Worm (Caenorhabditis elegans) whole organism, young adult: ENCODE data around the gene snt-1.

Source experiments
- B0019.2 ChIP-seq: fragments of 200-800 bp; sonication (Bioruptor generic); conservative IDR thresholded peaks from 2 replicates; pipeline ENCODE4 v1.3.6; 2022; ENCODE audit warnings: missing genetic modification reagents, missing genetic modification characterization, missing compliant biosample characterization
- B0035.1 ChIP-seq: sonication (generic microtip); optimal IDR thresholded peaks from 2 replicates; lab custom pipeline; 2016; ENCODE audit warnings: missing genetic modification characterization, mild to moderate bottlenecking, missing compliant biosample characterization, missing genotype, missing genetic modification reagents
- C06A6.2 ChIP-seq: fragments of 200-800 bp; sonication (Bioruptor generic); conservative IDR thresholded peaks from 2 replicates; pipeline ENCODE4 v1.3.6; 2022; ENCODE audit warnings: missing genetic modification characterization, missing compliant biosample characterization
- C17E4.6 ChIP-seq: fragments of 200-800 bp; sonication (Bioruptor generic); IDR thresholded peaks from 2 replicates; pipeline ENCODE4 v1.3.6; 2022; ENCODE audit warnings: missing genetic modification reagents, missing genetic modification characterization, missing compliant biosample characterization
- D2030.7 ChIP-seq: fragments of 200-800 bp; sonication (Bioruptor generic); IDR thresholded peaks from 2 replicates; pipeline ENCODE4 v1.3.6; 2022; ENCODE audit warnings: missing genetic modification reagents, missing genetic modification characterization, missing compliant biosample characterization
- F23B12.7 ChIP-seq: sonication (generic microtip); optimal IDR thresholded peaks from 2 replicates; lab custom pipeline; 2017; ENCODE audit warnings: missing genetic modification characterization, mild to moderate bottlenecking, missing compliant biosample characterization, antibody characterized with exemption, moderate library complexity; ENCODE audit not compliant: insufficient read depth
- F39B2.1 ChIP-seq: fragments of 200-800 bp; sonication (Bioruptor generic); IDR thresholded peaks from 2 replicates; pipeline ENCODE4 v1.3.6; 2022; ENCODE audit warnings: missing genetic modification reagents, missing genetic modification characterization, missing compliant biosample characterization
- F55B11.4 ChIP-seq: sonication (generic microtip); optimal IDR thresholded peaks from 2 replicates; lab custom pipeline; 2016; ENCODE audit warnings: missing compliant biosample characterization, missing genetic modification characterization, borderline replicate concordance; ENCODE audit not compliant: insufficient read depth
- F57A8.1 ChIP-seq: fragments of 200-800 bp; sonication (Bioruptor generic); optimal IDR thresholded peaks from 2 replicates; lab custom pipeline; 2018; ENCODE audit warnings: mild to moderate bottlenecking, missing genetic modification characterization, moderate library complexity, missing compliant biosample characterization
- K11D2.4 ChIP-seq: fragments of 200-800 bp; sonication (Bioruptor generic); IDR thresholded peaks from 2 replicates; pipeline ENCODE4 v1.3.6; 2022; ENCODE audit warnings: missing genetic modification reagents, missing genetic modification characterization, missing compliant biosample characterization
- K12H6.12 ChIP-seq: fragments of 200-800 bp; sonication (Bioruptor generic); optimal IDR thresholded peaks from 2 replicates; lab custom pipeline; 2018; ENCODE audit warnings: mild to moderate bottlenecking, missing genetic modification characterization, missing compliant biosample characterization
- Y53G8AR.9 ChIP-seq: fragments of 200-800 bp; sonication (Bioruptor generic); conservative IDR thresholded peaks from 2 replicates; pipeline ENCODE4 v1.3.6; 2022; ENCODE audit warnings: missing genetic modification reagents, missing genetic modification characterization, missing compliant biosample characterization
- Y79H2A.3 ChIP-seq: fragments of 200-800 bp; sonication (Bioruptor generic); conservative IDR thresholded peaks from 2 replicates; pipeline ENCODE4 v1.3.6; 2022; ENCODE audit warnings: missing genetic modification reagents, missing genetic modification characterization, missing compliant biosample characterization
- attf-6 ChIP-seq: fragments of 200-800 bp; sonication (Bioruptor generic); IDR thresholded peaks from 2 replicates; pipeline ENCODE4 v1.3.6; 2022; ENCODE audit warnings: missing genetic modification reagents, missing genetic modification characterization, missing compliant biosample characterization
- bed-2 ChIP-seq: fragments of 200-800 bp; sonication (Bioruptor generic); IDR thresholded peaks from 2 replicates; pipeline ENCODE4 v1.3.6; 2022; ENCODE audit warnings: missing genetic modification reagents, missing genetic modification characterization, missing compliant biosample characterization
- cebp-1 ChIP-seq, 2 experiments: fragments of 200-800 bp in 1 of 2; sonication (Bioruptor generic) in 1 of 2; sonication (generic microtip) in 1 of 2; IDR thresholded peaks in 1 of 2; optimal IDR thresholded peaks in 1 of 2; 2 replicates each; pipeline versions ENCODE4 v1.3.6 to Lab custom; 2017 to 2022; ENCODE audit warnings: missing compliant biosample characterization in 2 of 2, missing genetic modification characterization in 2 of 2, mild to moderate bottlenecking in 1 of 2, missing genetic modification reagents in 1 of 2, moderate library complexity in 1 of 2
- ceh-100 ChIP-seq: fragments of 200-800 bp; sonication (Bioruptor generic); IDR thresholded peaks from 2 replicates; pipeline ENCODE4 v1.3.6; 2022; ENCODE audit warnings: missing genetic modification reagents, missing genetic modification characterization, missing compliant biosample characterization
- chd-7 ChIP-seq: sonication (generic microtip); optimal IDR thresholded peaks from 2 replicates; lab custom pipeline; 2016; ENCODE audit warnings: mild to moderate bottlenecking, missing genetic modification characterization, moderate library complexity, missing compliant biosample characterization
- dox-1 ChIP-seq: fragments of 200-800 bp; sonication (Bioruptor generic); IDR thresholded peaks from 2 replicates; pipeline ENCODE4 v1.3.6; 2022; ENCODE audit warnings: missing genetic modification reagents, missing genetic modification characterization, missing compliant biosample characterization
- dpl-1 ChIP-seq: fragments of 150-350 bp; optimal IDR thresholded peaks from 2 replicates; lab custom pipeline; 2014; ENCODE audit warnings: missing biosample characterization, missing genetic modification reagents, missing genetic modification characterization
- egl-18 ChIP-seq: fragments of 200-800 bp; sonication (Bioruptor generic); IDR thresholded peaks from 2 replicates; pipeline ENCODE4 v1.3.6; 2022; ENCODE audit warnings: missing genetic modification reagents, missing genetic modification characterization, missing compliant biosample characterization
- gei-17 ChIP-seq: fragments of 200-800 bp; sonication (Bioruptor generic); optimal IDR thresholded peaks from 2 replicates; lab custom pipeline; 2018; ENCODE audit warnings: mild to moderate bottlenecking, missing genetic modification characterization, missing compliant biosample characterization
- hlh-12 ChIP-seq: sonication (generic microtip); optimal IDR thresholded peaks from 2 replicates; lab custom pipeline; 2016; ENCODE audit warnings: missing genetic modification characterization, missing compliant biosample characterization
- hsf-1 ChIP-seq: fragments of 200-800 bp; sonication (Bioruptor generic); IDR thresholded peaks from 2 replicates; pipeline ENCODE4 v1.3.6; 2022; ENCODE audit warnings: missing genetic modification reagents, missing genetic modification characterization, missing compliant biosample characterization
- let-526 ChIP-seq: fragments of 200-800 bp; sonication (Bioruptor generic); IDR thresholded peaks from 2 replicates; pipeline ENCODE4 v1.3.6; 2022; ENCODE audit warnings: missing genetic modification reagents, missing genetic modification characterization, missing compliant biosample characterization
- let-607 ChIP-seq, 2 experiments: fragments of 200-800 bp in 1 of 2; sonication (Bioruptor generic) in 1 of 2; sonication (generic microtip) in 1 of 2; optimal IDR thresholded peaks; 2 replicates each; lab custom pipeline; 2016 to 2018; ENCODE audit warnings: mild to moderate bottlenecking in 2 of 2, missing compliant biosample characterization in 2 of 2, missing genetic modification characterization in 2 of 2, moderate library complexity in 2 of 2, missing genotype in 1 of 2
- lin-35 ChIP-seq, 3 experiments: fragments of 150-350 bp in 2 of 3; sonication (generic microtip) in 1 of 3; optimal IDR thresholded peaks; 2 replicates each; lab custom pipeline; 2014 to 2018; ENCODE audit warnings: missing biosample characterization in 3 of 3, missing genetic modification characterization in 3 of 3, missing genetic modification reagents in 3 of 3
- lin-40 ChIP-seq: sonication (generic microtip); optimal IDR thresholded peaks from 2 replicates; lab custom pipeline; 2016; ENCODE audit warnings: missing genetic modification characterization, mild to moderate bottlenecking, missing compliant biosample characterization, missing genotype, missing genetic modification reagents
- lin-54 ChIP-seq: fragments of 200-800 bp; sonication (Bioruptor generic); optimal IDR thresholded peaks from 2 replicates; lab custom pipeline; 2018; ENCODE audit warnings: mild to moderate bottlenecking, missing genetic modification characterization, missing compliant biosample characterization
- lsl-1 ChIP-seq: fragments of 200-800 bp; sonication (Bioruptor generic); optimal IDR thresholded peaks from 2 replicates; lab custom pipeline; 2018; ENCODE audit warnings: mild to moderate bottlenecking, missing genetic modification characterization, moderate library complexity, missing compliant biosample characterization
- madf-3 ChIP-seq: fragments of 200-800 bp; sonication (Bioruptor generic); IDR thresholded peaks from 2 replicates; pipeline ENCODE4 v1.3.6; 2022; ENCODE audit warnings: missing genetic modification reagents, missing genetic modification characterization, missing compliant biosample characterization
- madf-6 ChIP-seq: fragments of 200-800 bp; sonication (Bioruptor generic); IDR thresholded peaks from 2 replicates; pipeline ENCODE4 v1.3.6; 2022; ENCODE audit warnings: missing genetic modification reagents, missing genetic modification characterization, missing compliant biosample characterization
- mel-28 ChIP-seq: sonication (generic microtip); optimal IDR thresholded peaks from 2 replicates; lab custom pipeline; 2016; ENCODE audit warnings: borderline replicate concordance, mild to moderate bottlenecking, missing genetic modification characterization, missing compliant biosample characterization
- nfya-1 ChIP-seq: sonication (generic microtip); optimal IDR thresholded peaks from 2 replicates; lab custom pipeline; 2017; ENCODE audit warnings: antibody characterized with exemption, missing compliant biosample characterization, missing genetic modification characterization, borderline replicate concordance; ENCODE audit not compliant: insufficient read depth
- nhr-179 ChIP-seq: sonication (generic microtip); optimal IDR thresholded peaks from 2 replicates; lab custom pipeline; 2016; ENCODE audit warnings: mild to moderate bottlenecking, missing genetic modification characterization, missing compliant biosample characterization
- nhr-27 ChIP-seq: fragments of 200-800 bp; sonication (Bioruptor generic); optimal IDR thresholded peaks from 2 replicates; lab custom pipeline; 2018; ENCODE audit warnings: mild to moderate bottlenecking, missing genetic modification characterization, moderate library complexity, missing compliant biosample characterization
- nhr-80 ChIP-seq: sonication (generic microtip); optimal IDR thresholded peaks from 2 replicates; lab custom pipeline; 2016; ENCODE audit warnings: missing genetic modification characterization, missing compliant biosample characterization
- nhr-90 ChIP-seq: sonication (generic microtip); optimal IDR thresholded peaks from 2 replicates; lab custom pipeline; 2016; ENCODE audit warnings: missing genotype, mild to moderate bottlenecking, missing genetic modification characterization, missing compliant biosample characterization
- pha-4 ChIP-seq: fragments of 150-350 bp; sonication (generic microtip); optimal IDR thresholded peaks from 2 replicates; lab custom pipeline; 2014; ENCODE audit warnings: missing biosample characterization, missing genetic modification reagents, missing genetic modification characterization
- rcor-1 ChIP-seq: fragments of 200-800 bp; sonication (Bioruptor generic); IDR thresholded peaks from 2 replicates; pipeline ENCODE4 v1.3.6; 2022; ENCODE audit warnings: missing genetic modification reagents, missing genetic modification characterization, missing compliant biosample characterization
- rec-8 ChIP-seq, 2 experiments: sonication (generic microtip); optimal IDR thresholded peaks; 2 replicates each; lab custom pipeline; 2016; ENCODE audit warnings: mild to moderate bottlenecking in 2 of 2, missing genetic modification characterization in 2 of 2, missing genetic modification reagents in 2 of 2, missing genotype in 2 of 2, missing biosample characterization in 1 of 2, missing compliant biosample characterization in 1 of 2, moderate library complexity in 1 of 2
- snpc-3.4 ChIP-seq: sonication (generic microtip); optimal IDR thresholded peaks from 2 replicates; lab custom pipeline; 2017; ENCODE audit warnings: missing genetic modification characterization, mild to moderate bottlenecking, missing compliant biosample characterization, antibody characterized with exemption, moderate library complexity, missing genotype, missing genetic modification reagents
- somi-1 ChIP-seq: fragments of 200-800 bp; sonication (Bioruptor generic); optimal IDR thresholded peaks from 2 replicates; lab custom pipeline; 2018; ENCODE audit warnings: mild to moderate bottlenecking, missing genetic modification characterization, missing compliant biosample characterization
- tlf-1 ChIP-seq: fragments of 200-800 bp; sonication (Bioruptor generic); optimal IDR thresholded peaks from 2 replicates; lab custom pipeline; 2018; ENCODE audit warnings: mild to moderate bottlenecking, missing genetic modification characterization, missing compliant biosample characterization
- zim-3 ChIP-seq: sonication (generic microtip); optimal IDR thresholded peaks from 2 replicates; lab custom pipeline; 2017; ENCODE audit warnings: mild to moderate bottlenecking, missing genetic modification characterization, moderate library complexity, missing compliant biosample characterization
- ztf-22 ChIP-seq: fragments of 200-800 bp; sonication (Bioruptor generic); optimal IDR thresholded peaks from 2 replicates; lab custom pipeline; 2018; ENCODE audit warnings: mild to moderate bottlenecking, missing genetic modification characterization, moderate library complexity, missing compliant biosample characterization
- ztf-3 ChIP-seq: fragments of 200-800 bp; sonication (Bioruptor generic); optimal IDR thresholded peaks from 2 replicates; lab custom pipeline; 2018; ENCODE audit warnings: mild to moderate bottlenecking, missing genetic modification characterization, missing compliant biosample characterization

snt-1 gene

ce11 chrII:6822347-6822746 lies 11.6 kb downstream of the snt-1 start:
- TF ChIP-seq nhr-27 (tag; lab: Kevin White, UChicago) (no peak), ztf-3 (no peak), lin-35 (GFP tag; optimal IDR thresholded peaks at IDR 0.05; lab: Kevin White, UChicago) (no peak), mel-28 (tag; lab: Kevin White, UChicago) (no peak), Y53G8AR.9 (GFP tag; lab: Robert Waterston, UW) (no peak), C06A6.2 (GFP tag; lab: Robert Waterston, UW) (no peak), lsl-1 (GFP tag; lab: Kevin White, UChicago) (no peak), nfya-1 (tag; lab: Kevin White, UChicago) (no peak), madf-6 (GFP tag; lab: Robert Waterston, UW) (no peak), dpl-1 (GFP tag; lab: Kevin White, UChicago) (no peak), rec-8 (tag; optimal IDR thresholded peaks at IDR 0.05; lab: Kevin White, UChicago) (no peak), nhr-80 (tag; lab: Kevin White, UChicago) (peak; percentile 77), lin-40 (peak; percentile 38), let-526 (no peak), F57A8.1 (no peak), D2030.7 (GFP tag; lab: Robert Waterston, UW) (no peak), zim-3 (tag; lab: Kevin White, UChicago) (no peak), gei-17 (GFP tag; lab: Kevin White, UChicago) (no peak), F39B2.1 (no peak), bed-2 (GFP tag; lab: Robert Waterston, UW) (no peak), F23B12.7 (tag; lab: Kevin White, UChicago) (no peak), B0035.1 (tag; lab: Kevin White, UChicago) (no peak), rcor-1 (no peak), dox-1 (GFP tag; lab: Robert Waterston, UW) (no peak), egl-18 (GFP tag; lab: Robert Waterston, UW) (no peak), tlf-1 (GFP tag; lab: Kevin White, UChicago) (no peak), attf-6 (GFP tag; lab: Robert Waterston, UW) (no peak), snpc-3.4 (tag; lab: Kevin White, UChicago) (no peak), hsf-1 (no peak), chd-7 (peak; percentile 54), nhr-179 (tag; lab: Kevin White, UChicago) (no peak), hlh-12 (tag; lab: Kevin White, UChicago) (no peak), madf-3 (GFP tag; lab: Robert Waterston, UW) (no peak), somi-1 (GFP tag; lab: Kevin White, UChicago) (no peak), lin-54 (GFP tag; lab: Kevin White, UChicago) (no peak), C17E4.6 (GFP tag; lab: Robert Waterston, UW) (no peak), cebp-1 (GFP tag; IDR thresholded peaks at IDR 0.05; lab: Robert Waterston, UW) (no peak), cebp-1 (tag; optimal IDR thresholded peaks at IDR 0.05; lab: Kevin White, UChicago) (peak; percentile 45), K11D2.4 (no peak), F55B11.4 (no peak), K12H6.12 (no peak), nhr-90 (tag; lab: Kevin White, UChicago) (no peak), Y79H2A.3 (GFP tag; lab: Robert Waterston, UW) (no peak), let-607 (tag; optimal IDR thresholded peaks at IDR 0.05; lab: Kevin White, UChicago) (peak in 1 of 2 experiments; percentile 5), pha-4 (no peak), ztf-22 (peak; percentile 2), B0019.2 (no peak), ceh-100 (no peak)
